Fruit fly (Drosophila melanogaster) whole organism, prepupa: ENCODE results near the gene DCTN1-p150.

ENCODE experiments used
- Blimp-1 ChIP-seq: fragments of 200-800 bp; sonication (Bioruptor generic); optimal IDR thresholded peaks from 3 replicates; lab custom pipeline; 2017; ENCODE audit warnings: missing biosample characterization, missing genetic modification characterization, mild to moderate bottlenecking, moderate library complexity, missing genetic modification reagents
- CG10631 ChIP-seq: fragments of 200-800 bp; sonication (Bioruptor generic); optimal IDR thresholded peaks from 2 replicates; lab custom pipeline; 2016; ENCODE audit warnings: missing biosample characterization, missing genetic modification characterization
- CG10669 ChIP-seq: fragments of 200-800 bp; sonication (Bioruptor generic); optimal IDR thresholded peaks from 3 replicates; lab custom pipeline; 2018; ENCODE audit warnings: missing biosample characterization, mild to moderate bottlenecking, missing genetic modification characterization, moderate library complexity
- CG11294 ChIP-seq: fragments of 200-800 bp; sonication (Bioruptor generic); IDR thresholded peaks from 2 replicates; pipeline ENCODE4 v1.3.6; 2022; ENCODE audit warnings: missing biosample characterization, missing genetic modification characterization
- CG11902 ChIP-seq: fragments of 200-800 bp; sonication (Bioruptor generic); optimal IDR thresholded peaks from 3 replicates; lab custom pipeline; 2016; ENCODE audit warnings: missing biosample characterization, missing genetic modification characterization
- CG16779 ChIP-seq: fragments of 200-800 bp; sonication (Bioruptor generic); optimal IDR thresholded peaks from 3 replicates; lab custom pipeline; 2017; ENCODE audit warnings: missing biosample characterization, mild to moderate bottlenecking, missing genetic modification characterization
- CG3032 ChIP-seq: fragments of 200-800 bp; optimal IDR thresholded peaks from 2 replicates; lab custom pipeline; 2019; ENCODE audit warnings: missing biosample characterization, mild to moderate bottlenecking, missing genetic modification characterization, moderate library complexity
- CG31627 ChIP-seq: fragments of 200-800 bp; sonication (Bioruptor generic); optimal IDR thresholded peaks from 3 replicates; lab custom pipeline; 2016; ENCODE audit warnings: missing biosample characterization, missing genetic modification characterization
- CG32006 ChIP-seq: fragments of 200-800 bp; sonication (Bioruptor generic); optimal IDR thresholded peaks from 3 replicates; lab custom pipeline; 2017; ENCODE audit warnings: missing biosample characterization, mild to moderate bottlenecking, missing genetic modification characterization
- CG34406 ChIP-seq: fragments of 200-800 bp; sonication (Bioruptor generic); optimal IDR thresholded peaks from 3 replicates; lab custom pipeline; 2016; ENCODE audit warnings: missing biosample characterization, missing genetic modification characterization
- CG3919 ChIP-seq: fragments of 200-800 bp; sonication (Bioruptor generic); optimal IDR thresholded peaks from 3 replicates; lab custom pipeline; 2016; ENCODE audit warnings: missing biosample characterization, missing genetic modification characterization
- CG6163 ChIP-seq: fragments of 200-800 bp; sonication (Bioruptor generic); IDR thresholded peaks from 3 replicates; pipeline ENCODE4 v1.3.6; 2022; ENCODE audit warnings: missing biosample characterization, missing genetic modification characterization
- CG6276 ChIP-seq: fragments of 200-800 bp; sonication (Bioruptor generic); optimal IDR thresholded peaks from 2 replicates; lab custom pipeline; 2017; ENCODE audit warnings: missing biosample characterization, mild to moderate bottlenecking, missing genetic modification characterization
- CG6792 ChIP-seq: fragments of 200-800 bp; sonication (Bioruptor generic); optimal IDR thresholded peaks from 3 replicates; lab custom pipeline; 2016; ENCODE audit warnings: missing biosample characterization, missing genetic modification characterization
- CG6808 ChIP-seq: fragments of 200-800 bp; sonication (Bioruptor generic); optimal IDR thresholded peaks from 3 replicates; lab custom pipeline; 2017; ENCODE audit warnings: missing biosample characterization, missing genetic modification characterization, mild to moderate bottlenecking, moderate library complexity, missing genetic modification reagents
- CG6854 ChIP-seq: fragments of 200-800 bp; sonication (Bioruptor generic); optimal IDR thresholded peaks from 2 replicates; lab custom pipeline; 2017; ENCODE audit warnings: missing biosample characterization, mild to moderate bottlenecking, missing genetic modification characterization
- CG7368 ChIP-seq: fragments of 200-800 bp; sonication (Bioruptor generic); optimal IDR thresholded peaks from 3 replicates; lab custom pipeline; 2016; ENCODE audit warnings: missing biosample characterization, missing genetic modification characterization
- CG8319 ChIP-seq: fragments of 200-800 bp; sonication (Bioruptor generic); optimal IDR thresholded peaks from 3 replicates; lab custom pipeline; 2016; ENCODE audit warnings: missing biosample characterization, missing genetic modification characterization
- CG8632 ChIP-seq: fragments of 200-800 bp; sonication (Bioruptor generic); optimal IDR thresholded peaks from 3 replicates; lab custom pipeline; 2016; ENCODE audit warnings: missing biosample characterization, missing genetic modification characterization
- Eip78C ChIP-seq: fragments of 200-800 bp; sonication (Bioruptor generic); peaks from one replicate; lab custom pipeline; 2016; ENCODE audit warnings: missing biosample characterization, missing genetic modification characterization
- Eip93F ChIP-seq: fragments of 200-800 bp; sonication (Bioruptor generic); optimal IDR thresholded peaks from 2 replicates; lab custom pipeline; 2016; ENCODE audit warnings: missing biosample characterization, mild to moderate bottlenecking, missing genetic modification characterization
- Ets21C ChIP-seq: fragments of 200-800 bp; sonication (Bioruptor generic); optimal IDR thresholded peaks from 3 replicates; lab custom pipeline; 2016; ENCODE audit warnings: missing biosample characterization, missing genetic modification characterization
- Ets96B ChIP-seq: fragments of 200-800 bp; optimal IDR thresholded peaks from 2 replicates; lab custom pipeline; 2019; ENCODE audit warnings: missing biosample characterization, mild to moderate bottlenecking, missing genetic modification characterization, moderate library complexity
- Hr4 ChIP-seq: fragments of 200-800 bp; sonication (Bioruptor generic); optimal IDR thresholded peaks from 3 replicates; lab custom pipeline; 2016; ENCODE audit warnings: missing biosample characterization, missing genetic modification characterization
- Lpt ChIP-seq: fragments of 200-800 bp; sonication (Bioruptor generic); optimal IDR thresholded peaks from 3 replicates; lab custom pipeline; 2016; ENCODE audit warnings: missing biosample characterization, missing genetic modification characterization
- Met ChIP-seq: fragments of 200-800 bp; sonication (Bioruptor generic); optimal IDR thresholded peaks from 3 replicates; lab custom pipeline; 2016; ENCODE audit warnings: missing biosample characterization, missing genetic modification characterization
- OdsH ChIP-seq: fragments of 200-800 bp; sonication (Bioruptor generic); optimal IDR thresholded peaks from 3 replicates; lab custom pipeline; 2016; ENCODE audit warnings: missing biosample characterization, missing genetic modification characterization
- Sox14 ChIP-seq: fragments of 200-800 bp; sonication (Bioruptor generic); optimal IDR thresholded peaks from 3 replicates; lab custom pipeline; 2016; ENCODE audit warnings: missing biosample characterization, missing genetic modification characterization
- Sox15 ChIP-seq: fragments of 200-800 bp; sonication (Bioruptor generic); optimal IDR thresholded peaks from 3 replicates; lab custom pipeline; 2016; ENCODE audit warnings: missing biosample characterization, missing genetic modification characterization
- achi ChIP-seq: fragments of 200-800 bp; sonication (Bioruptor generic); optimal IDR thresholded peaks from 3 replicates; lab custom pipeline; 2016; ENCODE audit warnings: missing biosample characterization, missing genetic modification characterization
- acj6 ChIP-seq: fragments of 200-800 bp; sonication (Bioruptor generic); optimal IDR thresholded peaks from 3 replicates; lab custom pipeline; 2016; ENCODE audit warnings: missing biosample characterization, missing genetic modification characterization
- cyc ChIP-seq: fragments of 200-800 bp; sonication (Bioruptor generic); optimal IDR thresholded peaks from 3 replicates; lab custom pipeline; 2016; ENCODE audit warnings: missing biosample characterization, missing genetic modification characterization
- dac ChIP-seq: fragments of 200-800 bp; sonication (Bioruptor generic); optimal IDR thresholded peaks from 2 replicates; lab custom pipeline; 2017; ENCODE audit warnings: missing biosample characterization, mild to moderate bottlenecking, missing genetic modification characterization
- dsx ChIP-seq: fragments of 200-800 bp; optimal IDR thresholded peaks from 3 replicates; lab custom pipeline; 2019; ENCODE audit warnings: missing biosample characterization, mild to moderate bottlenecking, missing genetic modification characterization, moderate library complexity; ENCODE audit not compliant: poor library complexity, severe bottlenecking
- eg ChIP-seq: fragments of 200-800 bp; sonication (Bioruptor generic); IDR thresholded peaks from 3 replicates; pipeline ENCODE4 v1.3.6; 2022; ENCODE audit warnings: missing biosample characterization, missing genetic modification characterization
- fd59A ChIP-seq: fragments of 200-800 bp; sonication (Bioruptor generic); optimal IDR thresholded peaks from 2 replicates; lab custom pipeline; 2017; ENCODE audit warnings: missing biosample characterization, mild to moderate bottlenecking, missing genetic modification characterization, missing genetic modification reagents
- fd85E ChIP-seq: fragments of 200-800 bp; sonication (Bioruptor generic); optimal IDR thresholded peaks from 3 replicates; lab custom pipeline; 2016; ENCODE audit warnings: missing biosample characterization, missing genetic modification characterization
- fkh ChIP-seq: fragments of 200-800 bp; sonication (Bioruptor generic); optimal IDR thresholded peaks from 3 replicates; lab custom pipeline; 2017; ENCODE audit warnings: missing biosample characterization, mild to moderate bottlenecking, missing genetic modification characterization, moderate library complexity
- lz ChIP-seq: fragments of 200-800 bp; sonication (Bioruptor generic); optimal IDR thresholded peaks from 3 replicates; lab custom pipeline; 2016; ENCODE audit warnings: missing biosample characterization, missing genetic modification characterization
- net ChIP-seq: fragments of 200-800 bp; sonication (Bioruptor generic); optimal IDR thresholded peaks from 3 replicates; lab custom pipeline; 2016; ENCODE audit warnings: missing biosample characterization, missing genetic modification characterization
- pdm3 ChIP-seq: fragments of 200-800 bp; sonication (Bioruptor generic); optimal IDR thresholded peaks from 3 replicates; lab custom pipeline; 2016; ENCODE audit warnings: missing biosample characterization, missing genetic modification characterization
- salr ChIP-seq, 2 experiments: fragments of 200-800 bp; sonication (Bioruptor generic); optimal IDR thresholded peaks; 3 replicates each; lab custom pipeline; 2016 to 2018; ENCODE audit warnings: missing biosample characterization in 2 of 2, missing genetic modification characterization in 2 of 2, mild to moderate bottlenecking in 1 of 2
- spab ChIP-seq: fragments of 200-800 bp; sonication (Bioruptor generic); optimal IDR thresholded peaks from 2 replicates; lab custom pipeline; 2017; ENCODE audit warnings: missing biosample characterization, mild to moderate bottlenecking, missing genetic modification characterization, missing genetic modification reagents
- ss ChIP-seq, 2 experiments: fragments of 200-800 bp; sonication (Bioruptor generic); optimal IDR thresholded peaks; 2 replicates in 1 of 2; 3 replicates in 1 of 2; lab custom pipeline; 2017 to 2018; ENCODE audit warnings: mild to moderate bottlenecking in 2 of 2, missing biosample characterization in 2 of 2, missing genetic modification characterization in 2 of 2, moderate library complexity in 1 of 2
- svp ChIP-seq: fragments of 200-800 bp; sonication (Bioruptor generic); peaks from one replicate; lab custom pipeline; 2016; ENCODE audit warnings: missing biosample characterization, missing genetic modification characterization
- topi ChIP-seq: fragments of 200-800 bp; sonication (Bioruptor generic); optimal IDR thresholded peaks from 3 replicates; lab custom pipeline; 2016; ENCODE audit warnings: missing biosample characterization, missing genetic modification characterization
- vri ChIP-seq: fragments of 200-800 bp; sonication (Bioruptor generic); optimal IDR thresholded peaks from 3 replicates; lab custom pipeline; 2016; ENCODE audit warnings: missing biosample characterization, mild to moderate bottlenecking, missing genetic modification characterization

Gene DCTN1-p150

dm6 chr3L:13917589-13918198, 11.5 kb upstream of the DCTN1-p150 start (continued):
- TF ChIP-seq Blimp-1 (GFP tag; lab: Kevin White, UChicago), result no peak
- peak; percentile 41 for TF ChIP-seq CG8319 (GFP tag; lab: Kevin White, UChicago)
- peak; percentile 53 for TF ChIP-seq achi
- peak; percentile 64 for TF ChIP-seq CG6276
- TF ChIP-seq CG11294 (GFP tag; lab: Robert Waterston, UW), result peak; percentile 57
- peak; percentile 44; the same call in 2 of the 3 replicates for TF ChIP-seq eg (GFP tag; lab: Robert Waterston, UW)
- no peak for TF ChIP-seq cyc (GFP tag; lab: Kevin White, UChicago)
- TF ChIP-seq dsx, result no peak
- TF ChIP-seq vri (GFP tag; lab: Kevin White, UChicago), result no peak
- peak; percentile 17 for TF ChIP-seq CG11902
- TF ChIP-seq CG34406 (GFP tag; lab: Kevin White, UChicago), result peak; percentile 34
- TF ChIP-seq svp (GFP tag; lab: Kevin White, UChicago), result peak; percentile 43
- peak; percentile 58 for TF ChIP-seq acj6
- peak; percentile 64 for TF ChIP-seq spab
- TF ChIP-seq Ets96B, result no peak
- peak; percentile 38 for TF ChIP-seq CG16779 (tag; lab: Kevin White, UChicago)
- peak; percentile 30 for TF ChIP-seq CG7368 (GFP tag; lab: Kevin White, UChicago)
- TF ChIP-seq OdsH (GFP tag; lab: Kevin White, UChicago), result peak; percentile 75
- TF ChIP-seq CG8632, result peak; percentile 22
- peak; percentile 69 for TF ChIP-seq CG10669 (GFP tag; lab: Kevin White, UChicago)
- TF ChIP-seq, all 60 proteins: peak for 46

dm6 chr3L:13918774-13919173, 10.4 kb upstream of the DCTN1-p150 start:
- TF ChIP-seq Eip93F (GFP tag; lab: Kevin White, UChicago) (no peak), Eip78C (GFP tag; lab: Kevin White, UChicago) (peak; percentile 49), vri (GFP tag; lab: Kevin White, UChicago) (no peak), Blimp-1 (GFP tag; lab: Kevin White, UChicago) (no peak), CG6792 (peak; percentile 8), dac (GFP tag; lab: Kevin White, UChicago) (no peak), eg (GFP tag; lab: Robert Waterston, UW) (peak; percentile 16; the same call in 1 of the 3 replicates), CG10669 (GFP tag; lab: Kevin White, UChicago) (peak; percentile 43), lz (GFP tag; lab: Kevin White, UChicago) (peak; percentile 0), fd85E (GFP tag; lab: Kevin White, UChicago) (no peak), topi (GFP tag; lab: Kevin White, UChicago) (peak; percentile 6), CG7368 (GFP tag; lab: Kevin White, UChicago) (no peak), fd59A (no peak), CG6808 (GFP tag; lab: Kevin White, UChicago) (peak; percentile 15), pdm3 (GFP tag; lab: Kevin White, UChicago) (peak; percentile 31), Ets21C (GFP tag; lab: Kevin White, UChicago) (no peak), Lpt (no peak), CG8632 (peak; percentile 12), cyc (GFP tag; lab: Kevin White, UChicago) (no peak), CG32006 (peak; percentile 41), CG11294 (GFP tag; lab: Robert Waterston, UW) (no peak), fkh (GFP tag; lab: Kevin White, UChicago) (no peak), Sox15 (GFP tag; lab: Kevin White, UChicago) (no peak), CG31627 (GFP tag; lab: Kevin White, UChicago) (no peak), CG34406 (GFP tag; lab: Kevin White, UChicago) (no peak), CG10631 (GFP tag; lab: Kevin White, UChicago) (peak; percentile 2), net (peak; percentile 13), CG8319 (GFP tag; lab: Kevin White, UChicago) (no peak), CG11902 (no peak), Ets96B (peak; percentile 33), Sox14 (peak; percentile 3), CG3032 (peak; percentile 28), svp (GFP tag; lab: Kevin White, UChicago) (peak; percentile 34), Met (GFP tag; lab: Kevin White, UChicago) (peak; percentile 23), CG6163 (GFP tag; lab: Robert Waterston, UW) (no peak), dsx (no peak), Hr4 (GFP tag; lab: Kevin White, UChicago) (peak; percentile 34), CG6854 (GFP tag; lab: Kevin White, UChicago) (no peak), ss (GFP tag; optimal IDR thresholded peaks at IDR 0.05; lab: Kevin White, UChicago) (peak in 1 of 2 experiments; percentile 15), achi (peak; percentile 47), CG3919 (GFP tag; lab: Kevin White, UChicago) (peak; percentile 14), salr (GFP tag; optimal IDR thresholded peaks at IDR 0.05; lab: Kevin White, UChicago) (peak in 1 of 2 experiments; percentile 38)
